Worm (Caenorhabditis elegans): ENCODE measurements around the gene aakg-4.

- TF ChIP-seq attf-3 (GFP tag; conservative IDR thresholded peaks at IDR 0.05) (no peak), repo-1 (tag; optimal IDR thresholded peaks at IDR 0.05) (no peak), madf-10 (tag; optimal IDR thresholded peaks at IDR 0.05) (no peak), ekl-4 (GFP tag; IDR thresholded peaks at IDR 0.05) (no peak), F23B12.7 (tag; optimal IDR thresholded peaks at IDR 0.05; ENCODE audit: insufficient read depth) (no peak), hmg-20 (GFP tag; IDR thresholded peaks at IDR 0.05) (no peak), F39B2.1 (GFP tag; IDR thresholded peaks at IDR 0.05) (no peak), ccch-3 (GFP tag; optimal IDR thresholded peaks at IDR 0.05) (no peak), dpl-1 (GFP tag; optimal IDR thresholded peaks at IDR 0.05) (no peak), bed-2 (GFP tag; IDR thresholded peaks at IDR 0.05) (no peak), madf-3 (GFP tag; IDR thresholded peaks at IDR 0.05) (no peak), ama-1 (optimal IDR thresholded peaks at IDR 0.05) (no peak), ama-1 (GFP tag; optimal IDR thresholded peaks at IDR 0.05) (no peak), snpc-4 (GFP tag; optimal IDR thresholded peaks at IDR 0.05) (no peak), snpc-4 (tag; optimal IDR thresholded peaks at IDR 0.05) (no peak), fkh-3 (tag; optimal IDR thresholded peaks at IDR 0.05) (no peak)
Measured at ce11 chrX:2347962-2348361, 28.8 kb upstream of the aakg-4 start.

Data from whole organism, young adult.